Fruit fly (Drosophila melanogaster): ENCODE measurements around the gene gd.

gd gene

dm6 chrX:12006678-12007441 lies 19.3 kb upstream of the gd start, which contains the start of gene CG1806 (continued):
- TF ChIP-seq chm (GFP tag; IDR thresholded peaks at IDR 0.05): peak; percentile 18; the same call in 1 of the 2 replicates
- peak; percentile 8 for TF ChIP-seq mirr (GFP tag; optimal IDR thresholded peaks at IDR 0.05)
- peak; percentile 88 for TF ChIP-seq CG12769 (tag; optimal IDR thresholded peaks at IDR 0.05)
- TF ChIP-seq D19A (tag; optimal IDR thresholded peaks at IDR 0.05): no peak
- peak; percentile 38; the same call in 2 of the 3 replicates for TF ChIP-seq CG34224 (GFP tag; IDR thresholded peaks at IDR 0.05; ENCODE audit: partially characterized antibody)
- TF ChIP-seq Rfx (GFP tag; IDR thresholded peaks at IDR 0.05): peak; percentile 24; the same call in 1 of the 2 replicates
- no peak for TF ChIP-seq dm (GFP tag; optimal IDR thresholded peaks at IDR 0.05)
- peak; percentile 22 for TF ChIP-seq Fer1 (GFP tag; optimal IDR thresholded peaks at IDR 0.05)
- no peak for TF ChIP-seq B-H2 (GFP tag; optimal IDR thresholded peaks at IDR 0.05)
- no peak for TF ChIP-seq lov (optimal IDR thresholded peaks at IDR 0.05)
- 0 out of 3 replicates have a peak, but pooled peaks have one; percentile 43 for TF ChIP-seq lov (GFP tag; IDR thresholded peaks at IDR 0.05)
- TF ChIP-seq nom (GFP tag; optimal IDR thresholded peaks at IDR 0.05): peak; percentile 82
- TF ChIP-seq chinmo (GFP tag; IDR thresholded peaks at IDR 0.05; ENCODE audit: partially characterized antibody): 0 out of 4 replicates have a peak, but pooled peaks have one; percentile 54
- peak; percentile 27 for TF ChIP-seq CG13287 (GFP tag; IDR thresholded peaks at IDR 0.05; ENCODE audit: partially characterized antibody)
- TF ChIP-seq unc-4 (GFP tag; IDR thresholded peaks at IDR 0.05; ENCODE audit: partially characterized antibody): peak; percentile 34; the same call in 1 of the 2 replicates
- TF ChIP-seq CG12236 (GFP tag; optimal IDR thresholded peaks at IDR 0.05): no peak
- peak; percentile 11 for TF ChIP-seq lab (GFP tag; optimal IDR thresholded peaks at IDR 0.05)
- peak; percentile 4 for TF ChIP-seq CG15269 (tag; optimal IDR thresholded peaks at IDR 0.05)
- peak; percentile 10 for TF ChIP-seq CG7839 (tag; optimal IDR thresholded peaks at IDR 0.05)
- no peak for TF ChIP-seq lmd (GFP tag; IDR thresholded peaks at IDR 0.05)
- TF ChIP-seq Jarid2 (GFP tag; optimal IDR thresholded peaks at IDR 0.05): peak; percentile 85
- no peak for TF ChIP-seq CG3995 (GFP tag; optimal IDR thresholded peaks at IDR 0.05)
- peak; percentile 6 for TF ChIP-seq CG2678 (tag; optimal IDR thresholded peaks at IDR 0.05)
- TF ChIP-seq GATAe (GFP tag; conservative IDR thresholded peaks at IDR 0.05): no peak
- TF ChIP-seq so (GFP tag; IDR thresholded peaks at IDR 0.05): peak; percentile 56; the same call in 1 of the 3 replicates
- 0 out of 2 replicates have a peak, but pooled peaks have one; percentile 33 for TF ChIP-seq sna (GFP tag; IDR thresholded peaks at IDR 0.05; ENCODE audit: partially characterized antibody)
- TF ChIP-seq CG34422 (GFP tag; IDR thresholded peaks at IDR 0.05): 0 out of 3 replicates have a peak, but pooled peaks have one; percentile 20
- peak; percentile 19; the same call in 1 of the 2 replicates for TF ChIP-seq sob (GFP tag; IDR thresholded peaks at IDR 0.05)
- peak; percentile 62; the same call in 2 of the 3 replicates for TF ChIP-seq zen2 (GFP tag; IDR thresholded peaks at IDR 0.05; ENCODE audit: partially characterized antibody)
- 0 out of 2 replicates have a peak, but pooled peaks have one; percentile 14 for TF ChIP-seq CG9932 (GFP tag; IDR thresholded peaks at IDR 0.05)
- TF ChIP-seq Atf6 (GFP tag; IDR thresholded peaks at IDR 0.05): 0 out of 2 replicates have a peak, but pooled peaks have one; percentile 31
- TF ChIP-seq lbe (GFP tag; optimal IDR thresholded peaks at IDR 0.05): peak; percentile 58
- TF ChIP-seq vvl (GFP tag; IDR thresholded peaks at IDR 0.05): peak; percentile 35; the same call in 1 of the 2 replicates
- TF ChIP-seq CG17385 (GFP tag; optimal IDR thresholded peaks at IDR 0.05): peak; percentile 35
- TF ChIP-seq cg (GFP tag; optimal IDR thresholded peaks at IDR 0.05): peak; percentile 82
- no peak for TF ChIP-seq aop (GFP tag; IDR thresholded peaks at IDR 0.05)
- peak; percentile 94 for TF ChIP-seq yki (optimal IDR thresholded peaks at IDR 0.05)
- TF ChIP-seq CG6254 (GFP tag; optimal IDR thresholded peaks at IDR 0.05): peak; percentile 34
- TF ChIP-seq wdn (GFP tag; IDR thresholded peaks at IDR 0.05): peak; percentile 30; the same call in 1 of the 2 replicates
- TF ChIP-seq Spps (tag; optimal IDR thresholded peaks at IDR 0.05): no peak
- peak; percentile 2 for TF ChIP-seq Chrac-16 (GFP tag; optimal IDR thresholded peaks at IDR 0.05)
- peak; percentile 24 for TF ChIP-seq CG12071 (GFP tag; optimal IDR thresholded peaks at IDR 0.05)
